Fruit fly (Drosophila melanogaster): ENCODE results near the gene ND-51.

The ND-51 gene

DNA sequence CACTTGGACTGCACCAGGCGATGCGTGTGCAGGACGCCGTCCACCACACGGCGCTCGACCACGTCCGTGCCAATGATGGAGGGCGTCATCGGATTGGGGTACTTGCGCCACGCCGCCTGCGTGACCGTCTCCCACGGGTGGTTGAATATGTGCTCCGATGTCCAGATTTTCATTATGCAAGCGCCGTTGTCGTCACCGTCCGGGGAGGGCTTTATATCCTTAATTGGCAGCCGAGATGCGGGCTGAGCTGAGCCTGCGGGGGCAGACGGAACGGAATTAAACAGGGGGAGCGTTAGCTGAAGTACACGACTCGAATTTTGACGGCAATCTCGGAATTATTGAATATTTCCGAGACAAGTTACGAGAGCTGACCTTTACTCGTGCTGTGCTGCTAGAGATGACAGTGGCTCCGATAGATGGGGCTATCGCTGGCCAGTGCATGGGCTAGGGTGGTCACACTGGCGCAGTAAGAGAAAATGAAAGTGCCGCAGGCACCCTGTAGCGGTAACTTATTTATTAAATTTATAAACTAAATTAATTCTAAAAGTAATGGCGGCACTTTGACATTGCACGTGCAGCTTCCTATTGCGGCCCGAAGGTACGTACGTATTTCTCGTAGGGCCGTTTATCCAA, 14.9 kb downstream of the ND-51 start, which contains the start of gene IPIP (continued):
- TF ChIP-seq Spps (tag; optimal IDR thresholded peaks at IDR 0.05) (no peak), gfzf (GFP tag; optimal IDR thresholded peaks at IDR 0.05) (peak; percentile 29), CG4328 (GFP tag; optimal IDR thresholded peaks at IDR 0.05) (no peak), psq (GFP tag; optimal IDR thresholded peaks at IDR 0.05) (no peak), klu (GFP tag; IDR thresholded peaks at IDR 0.05) (no peak), prd (optimal IDR thresholded peaks at IDR 0.05) (no peak), prd (GFP tag; IDR thresholded peaks at IDR 0.05) (peak; percentile 44; the same call in 1 of the 3 replicates), CG12769 (tag; optimal IDR thresholded peaks at IDR 0.05) (peak; percentile 31), Fer2 (tag; optimal IDR thresholded peaks at IDR 0.05) (no peak), CG8924 (tag; optimal IDR thresholded peaks at IDR 0.05) (peak; percentile 17), bab2 (GFP tag; optimal IDR thresholded peaks at IDR 0.05) (no peak), sd (tag; optimal IDR thresholded peaks at IDR 0.05) (peak; percentile 16), CG10147 (GFP tag; optimal IDR thresholded peaks at IDR 0.05) (no peak), ewg (GFP tag; optimal IDR thresholded peaks at IDR 0.05) (peak; percentile 12), stc (GFP tag; IDR thresholded peaks at IDR 0.05) (0 out of 2 replicates have a peak, but pooled peaks have one; percentile 9), CG17912 (GFP tag; optimal IDR thresholded peaks at IDR 0.05) (no peak), CG6854 (GFP tag; optimal IDR thresholded peaks at IDR 0.05) (no peak), CG10543 (GFP tag; optimal IDR thresholded peaks at IDR 0.05) (peak; percentile 51), zfh1 (GFP tag; IDR thresholded peaks at IDR 0.05) (peak; percentile 54; the same call in 2 of the 3 replicates), CG1233 (GFP tag; optimal IDR thresholded peaks at IDR 0.05) (peak; percentile 53), CG8944 (GFP tag; optimal IDR thresholded peaks at IDR 0.05) (no peak), aop (GFP tag; IDR thresholded peaks at IDR 0.05) (no peak), Nf-YA (GFP tag; IDR thresholded peaks at IDR 0.05) (peak; percentile 39; the same call in 1 of the 2 replicates), btn (GFP tag; optimal IDR thresholded peaks at IDR 0.05) (no peak), CG4820 (GFP tag; optimal IDR thresholded peaks at IDR 0.05) (no peak), Med (GFP tag) (peak; percentile 91), CG2712 (tag; optimal IDR thresholded peaks at IDR 0.05) (peak; percentile 46), CG30431 (GFP tag; optimal IDR thresholded peaks at IDR 0.05) (no peak), ara (GFP tag; IDR thresholded peaks at IDR 0.05) (peak; percentile 32; the same call in 1 of the 2 replicates), CG4730 (GFP tag; IDR thresholded peaks at IDR 0.05) (no peak), Hand (GFP tag; optimal IDR thresholded peaks at IDR 0.05) (no peak), lmd (GFP tag; IDR thresholded peaks at IDR 0.05) (peak; percentile 49; the same call in 1 of the 2 replicates), CG33213 (GFP tag; optimal IDR thresholded peaks at IDR 0.05) (peak; percentile 13), CG9609 (GFP tag; optimal IDR thresholded peaks at IDR 0.05) (no peak), Antp (GFP tag; optimal IDR thresholded peaks at IDR 0.05) (no peak), Xbp1 (GFP tag; optimal IDR thresholded peaks at IDR 0.05) (peak; percentile 47), CG31388 (GFP tag; optimal IDR thresholded peaks at IDR 0.05) (no peak), sens-2 (GFP tag; IDR thresholded peaks at IDR 0.05) (no peak), D (optimal IDR thresholded peaks at IDR 0.05) (no peak), D (GFP tag; optimal IDR thresholded peaks at IDR 0.05) (no peak), CG8388 (GFP tag; optimal IDR thresholded peaks at IDR 0.05) (no peak), gcm2 (GFP tag; optimal IDR thresholded peaks at IDR 0.05) (peak; percentile 30), esg (GFP tag; conservative IDR thresholded peaks at IDR 0.05) (no peak), fu2 (GFP tag; optimal IDR thresholded peaks at IDR 0.05) (no peak), Doc3 (GFP tag; IDR thresholded peaks at IDR 0.05; ENCODE audit: partially characterized antibody) (peak; percentile 73), pzg (GFP tag; optimal IDR thresholded peaks at IDR 0.05) (peak; percentile 83), jumu (GFP tag; optimal IDR thresholded peaks at IDR 0.05) (no peak), BEAF-32 (GFP tag; optimal IDR thresholded peaks at IDR 0.05) (peak; percentile 86), hbn (GFP tag; IDR thresholded peaks at IDR 0.05; ENCODE audit: partially characterized antibody) (peak; percentile 68; the same call in 1 of the 2 replicates), jing (GFP tag; optimal IDR thresholded peaks at IDR 0.05) (no peak), Dfd (GFP tag; optimal IDR thresholded peaks at IDR 0.05) (no peak)
